Worm (Caenorhabditis elegans) whole organism, L3 larva: Measurements from ENCODE around the gene C39D10.1.

Source experiments
- ama-1 ChIP-seq: fragments of 150-350 bp; optimal IDR thresholded peaks from 2 replicates; lab custom pipeline; 2018
- ceh-16 ChIP-seq: sonication (generic microtip); optimal IDR thresholded peaks from 2 replicates; lab custom pipeline; 2017; ENCODE audit warnings: missing biosample characterization, missing genetic modification characterization
- mdl-1 ChIP-seq: fragments of 150-350 bp; optimal IDR thresholded peaks from 2 replicates; lab custom pipeline; 2014; ENCODE audit warnings: missing biosample characterization, missing genetic modification characterization
- ztf-11 ChIP-seq: fragments of 150-350 bp; optimal IDR thresholded peaks from 2 replicates; lab custom pipeline; 2014; ENCODE audit warnings: missing biosample characterization, missing genetic modification characterization

DNA sequence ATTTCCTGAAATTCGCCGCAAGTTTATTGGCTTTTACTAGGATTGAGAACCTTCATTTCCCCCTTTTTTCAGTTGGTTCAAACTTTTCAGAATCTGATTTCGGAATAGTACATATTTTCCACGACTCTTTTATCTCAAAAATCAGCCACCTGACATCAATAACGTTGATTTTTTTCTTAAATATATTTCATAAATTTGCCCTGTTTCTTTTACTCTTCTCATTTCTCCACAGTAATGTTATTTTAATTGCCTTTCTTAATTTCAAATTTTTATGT is 46.2 kb downstream of the C39D10.1 start:
- TF ChIP-seq ama-1 (no peak), ceh-16 (no peak), mdl-1 (tag; lab: Kevin White, UChicago) (no peak), ztf-11 (tag; lab: Kevin White, UChicago) (no peak)
